Fruit fly (Drosophila melanogaster) whole organism, larva: Measurements from ENCODE around the gene flw.

Experiments used
- noc ChIP-seq: fragments of 200-800 bp; sonication (Bioruptor generic); optimal IDR thresholded peaks from 3 replicates; lab custom pipeline; 2019; ENCODE audit warnings: missing biosample characterization, mild to moderate bottlenecking, missing genetic modification characterization, moderate library complexity

flw gene

DNA sequence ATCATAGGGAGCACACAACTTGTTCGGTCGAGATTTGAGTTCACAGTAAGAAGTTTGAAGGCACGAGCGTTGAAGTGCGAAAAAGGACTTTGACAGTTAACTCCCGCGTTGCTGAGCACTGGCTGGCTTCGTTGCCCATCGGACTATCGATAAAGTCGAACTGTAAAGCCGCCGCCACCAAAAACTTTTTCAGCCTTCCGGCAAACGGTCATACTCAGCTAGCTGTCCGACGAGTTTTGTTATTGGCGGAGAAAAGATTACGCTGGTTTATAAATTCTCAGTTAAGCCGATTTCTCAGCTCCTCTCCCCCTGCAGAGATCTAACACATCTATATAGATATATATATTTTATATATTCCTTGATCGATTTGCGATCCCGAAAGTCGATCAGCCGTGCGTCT lies at the start of gene flw, which contains the start of gene Psf3:
TSS of gene flw (plus strand) at position 204 of the 400 bp plus-strand sequence.
TSS of gene Psf3 (minus strand) at position 105 of the 400 bp plus-strand sequence.
- no peak for TF ChIP-seq noc (tag; lab: Kevin White, UChicago)

DNA sequence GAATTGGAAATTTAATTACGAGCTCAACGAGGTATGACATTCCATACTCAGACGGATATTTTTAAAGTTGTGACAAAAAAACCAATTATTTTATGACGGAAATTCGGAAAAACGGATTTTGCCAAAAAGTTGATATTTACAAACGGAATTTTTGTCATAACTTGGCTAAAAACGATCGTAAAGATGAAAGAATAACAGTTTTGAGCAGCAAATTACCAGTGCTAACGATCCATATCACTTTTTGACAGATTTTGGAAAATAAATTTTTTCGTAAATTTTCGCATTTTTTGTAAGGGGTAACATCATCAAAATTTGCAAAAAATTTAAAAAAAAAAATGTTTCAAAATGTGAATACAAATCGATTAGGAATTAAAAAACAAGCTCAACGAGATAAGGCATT lies 45.3 kb upstream of the flw start:
- TF ChIP-seq noc (tag; lab: Kevin White, UChicago): no peak

DNA sequence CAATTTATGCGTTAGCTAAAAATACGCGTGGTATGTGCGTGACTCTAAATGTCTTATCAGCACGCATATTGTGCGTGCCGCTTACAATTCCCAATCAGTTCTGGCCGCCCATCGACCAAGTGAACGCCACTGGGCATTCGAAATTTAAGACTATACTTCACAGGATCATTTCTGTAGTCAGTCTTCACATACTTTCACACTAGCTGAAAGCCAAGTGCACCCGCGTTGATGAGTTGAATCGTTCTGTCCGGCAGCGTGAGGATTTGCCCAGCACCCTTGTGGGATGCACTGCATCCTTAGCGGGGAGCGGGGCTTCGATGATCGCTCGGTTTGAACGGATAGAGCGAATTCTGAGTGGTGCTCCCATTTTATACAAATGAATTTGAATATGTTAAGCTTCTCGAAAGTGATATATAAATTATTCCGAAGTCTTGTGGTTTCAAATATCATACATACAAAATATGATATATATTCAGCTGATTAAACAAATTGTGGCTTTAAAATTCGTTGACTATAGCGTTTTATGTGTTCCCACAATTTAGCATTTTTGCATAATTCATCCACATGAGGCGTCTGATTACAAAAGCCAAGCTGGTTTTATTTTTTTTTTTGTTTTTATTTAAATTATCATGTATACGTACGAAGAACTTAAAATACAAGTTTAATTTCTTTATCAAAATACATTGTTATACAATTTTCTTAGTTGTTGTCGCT lies 37.6 kb upstream of the flw start:
- TF ChIP-seq noc (tag; lab: Kevin White, UChicago): no peak

DNA sequence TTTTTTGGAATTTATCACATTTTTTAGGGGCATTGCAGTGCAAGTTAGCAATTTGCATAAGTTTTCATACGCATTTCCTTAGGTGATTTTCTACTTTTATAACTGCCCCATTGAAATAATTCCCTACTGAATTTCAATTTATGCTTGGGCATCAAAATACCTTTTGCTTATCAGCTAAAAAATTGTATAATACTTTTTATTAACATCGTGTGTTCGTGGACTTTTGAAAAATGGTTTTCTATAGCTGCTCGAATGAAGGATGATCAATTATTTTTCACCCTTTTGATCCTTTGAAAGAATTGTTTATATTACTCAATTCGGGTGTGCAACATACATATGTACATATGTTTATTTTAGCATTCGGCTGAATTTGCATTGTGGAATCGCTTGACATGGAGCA lies 23.6 kb upstream of the flw start:
- TF ChIP-seq noc (tag; lab: Kevin White, UChicago): no peak

DNA sequence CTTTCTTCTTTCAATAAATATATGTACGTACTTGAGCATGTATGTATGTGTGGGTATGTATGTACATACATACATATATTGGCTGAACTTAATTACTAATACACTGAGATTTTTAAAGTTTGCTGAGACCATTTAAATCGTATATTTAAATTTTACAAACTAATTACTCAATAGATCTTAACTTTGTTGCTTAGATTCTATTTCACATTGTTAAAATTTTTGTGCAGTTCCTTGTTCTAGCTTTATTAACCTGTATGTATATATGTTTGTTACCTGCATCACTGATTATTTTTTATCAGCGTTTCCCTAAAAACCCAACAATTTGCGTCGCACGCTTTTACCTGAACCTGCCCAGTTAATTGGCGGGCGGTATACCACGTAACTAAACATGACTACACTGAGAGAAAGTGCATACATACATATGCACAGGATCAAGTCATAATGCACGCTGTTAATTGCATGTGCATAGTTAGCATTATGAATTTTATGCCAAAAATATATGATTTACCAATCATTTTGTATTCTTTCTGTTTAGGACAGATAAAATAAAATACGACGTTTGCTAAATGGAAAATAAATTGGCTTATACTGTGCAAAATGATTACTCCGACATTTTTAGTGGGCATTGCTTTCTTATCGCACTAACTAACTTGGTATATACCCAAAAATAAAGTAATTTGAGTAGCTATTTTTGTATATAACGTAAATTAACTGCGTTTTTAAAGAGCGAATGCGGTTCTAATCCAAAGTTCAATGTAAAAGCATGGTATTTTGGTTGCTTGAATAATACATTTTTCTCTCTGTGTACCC lies 23.0 kb upstream of the flw start:
- peak; percentile 55 for TF ChIP-seq noc (tag; lab: Kevin White, UChicago)

DNA sequence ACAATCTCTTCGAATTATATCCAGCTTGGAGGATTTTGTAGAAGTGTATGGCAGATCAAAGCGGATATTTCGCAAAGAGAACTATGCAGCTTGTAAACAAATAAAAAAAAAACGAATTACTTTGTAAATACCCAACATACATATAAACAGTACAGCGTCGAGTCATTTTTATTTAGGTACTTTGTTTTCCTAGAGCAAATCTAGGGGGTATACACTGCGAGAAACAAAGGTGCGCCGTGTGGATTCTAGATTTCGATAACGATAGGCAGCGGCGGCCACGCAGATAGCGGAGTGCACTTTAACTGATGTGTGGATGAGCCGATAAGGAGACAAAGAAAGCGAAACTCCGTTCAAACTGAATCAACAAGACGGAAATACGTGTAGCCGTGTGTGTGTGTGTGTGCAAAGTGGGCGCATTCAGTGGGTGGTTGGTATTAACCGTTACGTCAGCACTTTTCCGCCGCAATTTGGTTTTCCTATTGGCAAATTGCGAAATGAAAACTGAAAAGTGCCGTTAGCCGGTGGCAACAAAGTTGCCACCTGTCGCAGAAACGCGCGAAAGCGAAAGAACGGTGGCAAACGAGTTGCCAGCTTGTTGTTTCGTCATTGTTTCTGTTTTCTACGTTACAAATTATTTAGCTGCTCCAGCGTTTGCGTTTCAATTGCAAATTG lies 21.1 kb upstream of the flw start:
- TF ChIP-seq noc (tag; lab: Kevin White, UChicago): no peak

DNA sequence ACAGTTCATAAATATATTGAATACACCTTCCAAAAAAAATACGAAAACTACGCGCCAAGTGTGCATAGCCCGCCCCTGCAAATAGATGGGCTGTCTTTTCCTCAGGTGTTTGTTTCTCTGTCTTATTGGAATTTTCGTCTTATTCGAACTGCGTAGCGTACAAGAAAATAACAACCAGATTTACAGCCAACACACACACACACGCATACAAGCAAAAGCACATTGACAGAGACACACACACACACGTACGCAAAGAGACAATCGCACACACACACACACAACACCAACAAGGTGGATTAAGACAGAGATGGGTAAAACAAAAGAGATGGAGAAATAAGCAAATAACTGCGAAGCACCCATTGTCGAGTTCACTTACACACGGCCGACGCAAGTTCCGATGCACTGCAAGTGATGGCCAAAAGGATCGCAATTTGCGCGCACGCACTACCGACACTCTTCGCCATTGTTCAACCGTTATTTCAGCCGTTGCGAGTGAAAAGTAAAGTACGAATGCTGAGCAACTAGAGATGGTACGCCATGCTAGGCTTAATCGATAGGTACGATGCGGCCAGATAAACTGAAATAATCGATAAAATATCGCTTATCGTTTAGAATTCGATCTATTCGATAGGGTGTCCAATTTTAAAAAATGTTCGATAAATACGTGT lies 19.9 kb upstream of the flw start:
- TF ChIP-seq noc (tag; lab: Kevin White, UChicago): peak; percentile 46

DNA sequence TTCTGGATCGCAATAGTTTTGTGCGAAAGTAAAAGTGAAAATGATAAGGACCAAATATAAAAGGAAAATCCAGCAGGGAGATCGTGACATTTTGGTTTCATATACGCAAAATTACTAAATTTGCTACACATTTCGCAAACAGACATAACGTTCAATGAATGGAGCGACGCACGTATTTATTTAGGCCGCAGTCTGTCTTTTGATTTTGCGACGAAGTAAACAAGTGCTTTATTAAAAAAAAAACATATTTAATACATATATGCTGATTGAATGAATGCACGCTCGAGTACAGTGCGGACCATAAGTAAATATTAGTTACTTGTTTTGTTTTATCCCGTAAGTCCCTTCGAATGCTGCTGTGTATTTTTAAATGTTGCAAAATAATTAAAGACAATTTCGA lies 18.4 kb upstream of the flw start, which contains the start of gene CG32679:
TSS of gene CG32679 (minus strand) at position 101 of the 400 bp plus-strand sequence.
- no peak for TF ChIP-seq noc (tag; lab: Kevin White, UChicago)

DNA sequence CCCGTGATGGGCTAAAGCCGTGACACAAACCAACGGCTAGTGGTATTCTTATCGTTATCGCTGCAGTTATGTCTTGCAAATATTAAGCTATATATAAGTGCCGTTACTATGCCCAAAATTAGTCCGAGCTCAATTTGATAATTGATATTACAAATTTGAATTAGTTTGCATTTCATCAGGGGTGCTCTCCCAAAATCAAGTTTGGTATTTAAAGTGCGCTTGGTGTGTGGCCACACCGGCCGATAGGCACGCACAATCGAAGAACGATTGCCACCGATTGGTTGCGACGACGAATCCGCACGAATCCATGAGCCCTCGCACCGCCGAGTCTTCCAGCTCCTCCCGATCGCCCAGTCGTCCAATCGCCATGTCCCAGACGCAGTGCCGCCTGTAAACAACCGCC lies 18.0 kb upstream of the flw start, which contains the start of gene CG17841:
TSS of gene CG17841 (plus strand) at position 252 of the 403 bp plus-strand sequence.
- TF ChIP-seq noc (tag; lab: Kevin White, UChicago): no peak

DNA sequence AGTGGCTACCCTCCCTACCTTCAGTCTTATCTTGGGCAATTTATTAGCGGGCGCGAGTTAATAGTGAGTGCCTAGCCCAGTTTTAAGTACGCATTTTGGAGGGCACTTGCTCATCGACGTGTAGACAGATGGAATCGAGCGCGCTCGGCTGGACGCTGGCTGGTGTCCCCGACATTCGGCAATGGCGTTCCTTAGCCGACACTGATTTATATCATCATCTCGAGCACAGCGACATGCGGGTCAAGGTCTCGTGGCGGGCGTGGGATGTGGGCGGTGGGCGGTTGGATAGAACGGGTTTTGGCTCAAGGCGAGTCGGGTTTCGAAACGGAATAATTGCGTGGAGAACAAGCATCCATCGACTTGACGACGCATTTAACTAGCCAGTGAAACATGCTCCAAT lies 16.4 kb upstream of the flw start:
- no peak for TF ChIP-seq noc (tag; lab: Kevin White, UChicago)

DNA sequence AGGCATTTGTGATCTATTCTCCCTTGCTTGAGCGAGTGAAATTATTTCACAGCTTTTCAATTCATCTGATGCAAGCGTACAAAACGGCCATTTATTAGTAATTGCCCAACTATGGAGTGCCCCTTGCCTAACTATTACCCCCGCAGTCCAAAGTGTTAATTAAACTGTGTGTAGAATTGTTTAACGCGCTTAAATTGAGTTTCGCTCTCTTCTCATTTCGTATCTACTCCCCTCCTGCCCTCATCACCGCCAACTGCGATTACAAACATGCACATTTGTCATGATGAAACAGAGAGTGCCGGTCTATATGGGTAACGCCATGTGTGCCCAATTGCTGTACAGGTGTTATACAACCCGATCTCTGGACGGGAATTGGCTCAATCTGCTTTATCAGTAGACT lies 16.0 kb upstream of the flw start:
- no peak for TF ChIP-seq noc (tag; lab: Kevin White, UChicago)

DNA sequence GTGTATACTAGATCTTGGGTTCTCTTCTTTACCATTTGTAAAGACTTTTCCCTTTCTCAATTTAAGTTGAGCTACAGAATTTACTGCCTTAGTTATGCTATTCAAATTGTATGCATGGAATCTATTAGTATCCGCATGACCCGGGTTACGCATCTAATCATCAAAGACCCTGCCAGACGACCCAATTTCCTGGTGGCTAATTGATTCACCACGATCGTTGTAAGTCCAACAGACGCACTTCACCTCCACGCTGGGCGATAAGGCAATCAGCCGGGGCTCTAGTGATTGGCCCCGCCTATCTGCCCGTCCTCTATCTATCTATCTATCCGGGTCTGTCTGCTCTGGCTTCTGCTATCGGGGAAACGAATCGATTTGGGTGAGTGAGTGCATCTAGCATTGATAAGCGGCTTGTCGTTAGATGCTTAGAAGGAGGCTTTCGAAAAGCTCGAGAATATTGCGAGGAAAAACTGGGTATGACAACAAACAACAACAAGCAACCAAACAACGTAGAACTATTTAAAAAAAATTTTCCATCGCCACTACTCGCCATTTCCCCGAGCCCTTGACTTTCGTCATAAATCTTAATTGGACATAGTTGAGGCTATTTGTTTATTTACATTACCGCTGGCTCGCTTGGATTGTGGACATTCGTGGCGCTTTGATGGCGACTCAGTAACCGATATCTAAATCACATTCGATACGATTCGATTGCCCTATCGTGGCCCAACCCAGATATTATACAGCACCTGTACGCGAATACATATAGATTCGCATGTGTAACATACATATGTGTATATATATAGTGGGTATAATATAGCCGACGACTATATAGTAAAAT lies 15.3 kb upstream of the flw start:
- peak; percentile 25 for TF ChIP-seq noc (tag; lab: Kevin White, UChicago)

DNA sequence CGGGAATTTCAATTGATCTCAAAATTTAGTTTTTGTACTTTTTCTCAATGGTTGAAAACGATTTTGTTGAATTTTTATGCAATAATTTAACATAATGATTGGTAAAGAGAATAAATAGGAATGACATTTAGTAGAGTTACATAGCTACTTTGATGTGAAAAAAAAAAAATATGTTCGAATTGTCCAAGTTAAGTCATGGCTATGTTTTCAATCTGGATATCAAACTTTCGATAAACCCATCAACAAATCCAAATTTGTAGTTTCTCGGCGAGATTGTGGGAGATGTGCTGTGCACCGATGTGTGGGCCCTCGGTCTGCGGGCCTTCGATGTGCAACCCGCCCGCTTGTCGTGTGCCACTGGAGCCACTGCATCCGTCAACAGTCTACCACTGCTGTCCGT lies 10.5 kb upstream of the flw start, which contains the start of the genes CG32686 and CG2898:
TSS of gene CG32686 (minus strand) at position 101 of the 400 bp plus-strand sequence.
TSS of gene CG2898 (plus strand) at position 159 of the 400 bp plus-strand sequence.
- TF ChIP-seq noc (tag; lab: Kevin White, UChicago): no peak

DNA sequence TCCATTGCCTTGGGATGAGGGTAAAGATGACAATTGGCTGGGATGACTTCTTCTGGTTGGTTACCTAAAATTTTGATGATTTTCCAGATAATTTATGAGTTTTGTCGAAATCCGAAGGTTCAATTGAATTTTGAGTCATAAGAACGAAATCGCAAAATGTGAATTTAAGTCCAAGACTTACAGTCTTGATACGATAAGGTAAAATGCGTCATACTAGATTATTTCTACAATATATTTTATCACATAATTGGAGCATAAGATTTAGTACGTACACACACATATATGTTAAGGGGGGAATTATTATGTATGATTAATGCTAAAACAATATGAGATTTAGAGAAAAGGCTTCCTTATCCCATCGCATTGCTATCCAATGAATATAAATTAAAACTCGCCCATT lies 4.5 kb upstream of the flw start, which contains the start of gene CG32681:
TSS of gene CG32681 (minus strand) at position 101 of the 400 bp plus-strand sequence.
- no peak for TF ChIP-seq noc (tag; lab: Kevin White, UChicago)
